Fruit fly (Drosophila melanogaster) whole organism, embryonic: Measurements from ENCODE around the gene Svil.

Experiments used
- Bgb ChIP-seq: fragments of 200-800 bp; sonication (Bioruptor generic); IDR thresholded peaks from 2 replicates; pipeline ENCODE4 v1.3.6; 2022; ENCODE audit warnings: missing biosample characterization, missing genetic modification characterization; ENCODE audit not compliant: partially characterized antibody
- CG10147 ChIP-seq: fragments of 200-800 bp; sonication (Bioruptor generic); optimal IDR thresholded peaks from 2 replicates; lab custom pipeline; 2019; ENCODE audit warnings: missing biosample characterization, mild to moderate bottlenecking, missing genetic modification characterization, moderate library complexity
- CG10321 ChIP-seq: fragments of 200-800 bp; sonication (Bioruptor generic); IDR thresholded peaks from 2 replicates; pipeline ENCODE4 v1.3.6; 2022; ENCODE audit warnings: missing biosample characterization, missing genetic modification characterization
- CG10431 ChIP-seq: fragments of 200-800 bp; sonication (Bioruptor generic); optimal IDR thresholded peaks from 3 replicates; lab custom pipeline; 2018; ENCODE audit warnings: missing biosample characterization, mild to moderate bottlenecking, missing genetic modification characterization
- CG10462 ChIP-seq: fragments of 200-800 bp; sonication (Bioruptor generic); optimal IDR thresholded peaks from 2 replicates; lab custom pipeline; 2016; ENCODE audit warnings: missing biosample characterization, missing genetic modification characterization
- CG11247 ChIP-seq: fragments of 200-800 bp; sonication (Bioruptor generic); IDR thresholded peaks from 2 replicates; pipeline ENCODE4 v1.3.6; 2022; ENCODE audit warnings: missing biosample characterization, missing genetic modification characterization
- CG12744 ChIP-seq: fragments of 200-800 bp; sonication (Bioruptor generic); optimal IDR thresholded peaks from 2 replicates; lab custom pipeline; 2016; ENCODE audit warnings: missing biosample characterization, missing genetic modification characterization
- CG12769 ChIP-seq: fragments of 200-800 bp; sonication (Bioruptor generic); optimal IDR thresholded peaks from 2 replicates; lab custom pipeline; 2019; ENCODE audit warnings: missing biosample characterization, mild to moderate bottlenecking, missing genetic modification characterization, moderate library complexity
- CG14014 ChIP-seq: fragments of 200-800 bp; sonication (Bioruptor generic); IDR thresholded peaks from 2 replicates; pipeline ENCODE4 v1.3.6; 2022; ENCODE audit warnings: missing biosample characterization, missing genetic modification characterization
- CG17186 ChIP-seq: fragments of 200-800 bp; sonication (Bioruptor generic); optimal IDR thresholded peaks from 3 replicates; lab custom pipeline; 2017; ENCODE audit warnings: missing biosample characterization, missing genetic modification reagents, missing genetic modification characterization
- CG3838 ChIP-seq: fragments of 200-800 bp; sonication (Bioruptor generic); optimal IDR thresholded peaks from 3 replicates; lab custom pipeline; 2016; ENCODE audit warnings: missing biosample characterization, missing genetic modification characterization
- CG5245 ChIP-seq: fragments of 200-800 bp; sonication (Bioruptor generic); optimal IDR thresholded peaks from 3 replicates; lab custom pipeline; 2016; ENCODE audit warnings: missing biosample characterization, missing genetic modification characterization
- CG7372 ChIP-seq: fragments of 200-800 bp; sonication (Bioruptor generic); IDR thresholded peaks from 2 replicates; pipeline ENCODE4 v1.3.6; 2022; ENCODE audit warnings: missing biosample characterization, missing genetic modification characterization
- CG7786 ChIP-seq: fragments of 200-800 bp; sonication (Bioruptor generic); optimal IDR thresholded peaks from 2 replicates; lab custom pipeline; 2016; ENCODE audit warnings: missing biosample characterization, missing genetic modification characterization
- CG9797 ChIP-seq: fragments of 200-800 bp; sonication (Bioruptor generic); optimal IDR thresholded peaks from 3 replicates; lab custom pipeline; 2018; ENCODE audit warnings: missing biosample characterization, mild to moderate bottlenecking, missing genetic modification characterization
- Dip2 ChIP-seq: fragments of 200-800 bp; sonication (Bioruptor generic); IDR thresholded peaks from 2 replicates; pipeline ENCODE4 v1.3.6; 2022; ENCODE audit warnings: missing biosample characterization, missing genetic modification characterization
- Doc2 ChIP-seq: fragments of 200-800 bp; sonication (Bioruptor generic); IDR thresholded peaks from 2 replicates; pipeline ENCODE4 v1.3.6; 2022; ENCODE audit warnings: missing biosample characterization, missing genetic modification characterization
- E2f2 ChIP-seq: fragments of 200-800 bp; sonication (Bioruptor generic); IDR thresholded peaks from 2 replicates; pipeline ENCODE4 v1.3.6; 2022; ENCODE audit warnings: missing biosample characterization, missing genetic modification characterization
- MTF-1 ChIP-seq: fragments of 200-800 bp; sonication (Bioruptor generic); optimal IDR thresholded peaks from 2 replicates; lab custom pipeline; 2018; ENCODE audit warnings: missing biosample characterization, mild to moderate bottlenecking, missing genetic modification characterization, borderline replicate concordance
- Meics ChIP-seq: fragments of 200-800 bp; sonication (Bioruptor generic); optimal IDR thresholded peaks from 2 replicates; lab custom pipeline; 2017; ENCODE audit warnings: missing biosample characterization, mild to moderate bottlenecking, missing genetic modification characterization
- NK7.1 ChIP-seq: fragments of 200-800 bp; sonication (Bioruptor generic); optimal IDR thresholded peaks from 3 replicates; lab custom pipeline; 2016; ENCODE audit warnings: missing biosample characterization, missing genetic modification characterization
- Nf-YB ChIP-seq: fragments of 200-800 bp; sonication (Bioruptor generic); optimal IDR thresholded peaks from 3 replicates; lab custom pipeline; 2019; ENCODE audit warnings: missing biosample characterization, mild to moderate bottlenecking, missing genetic modification characterization, moderate library complexity
- Six4 ChIP-seq: fragments of 200-800 bp; sonication (Bioruptor generic); optimal IDR thresholded peaks from 2 replicates; lab custom pipeline; 2016; ENCODE audit warnings: missing biosample characterization, missing genetic modification characterization
- YL-1 ChIP-seq: fragments of 200-800 bp; sonication (Bioruptor generic); optimal IDR thresholded peaks from 3 replicates; lab custom pipeline; 2017; ENCODE audit warnings: missing biosample characterization, mild to moderate bottlenecking, missing genetic modification characterization
- al ChIP-seq: fragments of 200-800 bp; sonication (Bioruptor generic); IDR thresholded peaks from 2 replicates; pipeline ENCODE4 v1.3.6; 2022; ENCODE audit warnings: missing biosample characterization, missing genetic modification characterization
- ato ChIP-seq: fragments of 200-800 bp; sonication (Bioruptor generic); IDR thresholded peaks from 2 replicates; pipeline ENCODE4 v1.3.6; 2022; ENCODE audit warnings: missing biosample characterization, missing genetic modification characterization; ENCODE audit not compliant: partially characterized antibody
- bbx ChIP-seq: fragments of 200-800 bp; sonication (Bioruptor generic); IDR thresholded peaks from 2 replicates; pipeline ENCODE4 v1.3.6; 2022; ENCODE audit warnings: missing biosample characterization, missing genetic modification characterization; ENCODE audit not compliant: partially characterized antibody
- btn ChIP-seq: fragments of 200-800 bp; sonication (Bioruptor generic); optimal IDR thresholded peaks from 2 replicates; lab custom pipeline; 2016; ENCODE audit warnings: missing biosample characterization, missing genetic modification characterization
- corto ChIP-seq: fragments of 200-800 bp; sonication (Bioruptor generic); optimal IDR thresholded peaks from 2 replicates; lab custom pipeline; 2016; ENCODE audit warnings: missing biosample characterization, mild to moderate bottlenecking, missing genetic modification characterization, moderate library complexity
- da ChIP-seq: fragments of 200-800 bp; sonication (Bioruptor generic); optimal IDR thresholded peaks from 2 replicates; lab custom pipeline; 2016; ENCODE audit warnings: missing biosample characterization, missing genetic modification characterization
- dpn ChIP-seq, 2 experiments: fragments of 200-800 bp; sonication (Bioruptor generic); optimal IDR thresholded peaks; 3 replicates each; lab custom pipeline; 2016; ENCODE audit warnings: missing biosample characterization in 2 of 2, missing genetic modification characterization in 2 of 2
- emc ChIP-seq: fragments of 200-800 bp; sonication (Bioruptor generic); optimal IDR thresholded peaks from 2 replicates; lab custom pipeline; 2016; ENCODE audit warnings: missing biosample characterization, missing genetic modification characterization
- en ChIP-seq: fragments of 200-800 bp; sonication (Bioruptor generic); optimal IDR thresholded peaks from 2 replicates; lab custom pipeline; 2016; ENCODE audit warnings: missing biosample characterization, missing genetic modification characterization
- eve ChIP-seq, 2 experiments: fragments of >200 bp; optimal IDR thresholded peaks; 2 replicates each; lab custom pipeline; 2017; ENCODE audit warnings: missing biosample characterization in 2 of 2, missing genetic modification characterization in 2 of 2
- fd102C ChIP-seq: fragments of 200-800 bp; sonication (Bioruptor generic); optimal IDR thresholded peaks from 2 replicates; lab custom pipeline; 2018; ENCODE audit warnings: missing biosample characterization, mild to moderate bottlenecking, missing genetic modification characterization, moderate library complexity
- grau ChIP-seq: fragments of 200-800 bp; optimal IDR thresholded peaks from 3 replicates; lab custom pipeline; 2019; ENCODE audit warnings: missing biosample characterization, mild to moderate bottlenecking, missing genetic modification characterization, moderate library complexity
- gsb-n ChIP-seq: fragments of 200-800 bp; sonication (Bioruptor generic); optimal IDR thresholded peaks from 3 replicates; lab custom pipeline; 2018; ENCODE audit warnings: missing biosample characterization, mild to moderate bottlenecking, missing genetic modification characterization
- jigr1 ChIP-seq: fragments of 200-800 bp; sonication (Bioruptor generic); IDR thresholded peaks from 3 replicates; pipeline ENCODE4 v1.3.6; 2022; ENCODE audit warnings: missing biosample characterization, missing genetic modification characterization
- mirr ChIP-seq: fragments of 200-800 bp; sonication (Bioruptor generic); optimal IDR thresholded peaks from 3 replicates; lab custom pipeline; 2018; ENCODE audit warnings: missing biosample characterization, mild to moderate bottlenecking, missing genetic modification characterization
- pfk ChIP-seq: fragments of 200-800 bp; sonication (Bioruptor generic); optimal IDR thresholded peaks from 2 replicates; lab custom pipeline; 2018; ENCODE audit warnings: missing biosample characterization, mild to moderate bottlenecking, missing genetic modification characterization, moderate library complexity
- pita ChIP-seq: fragments of 200-800 bp; sonication (Bioruptor generic); optimal IDR thresholded peaks from 2 replicates; lab custom pipeline; 2017; ENCODE audit warnings: missing biosample characterization, mild to moderate bottlenecking, missing genetic modification characterization
- psq ChIP-seq: fragments of 200-800 bp; sonication (Bioruptor generic); optimal IDR thresholded peaks from 2 replicates; lab custom pipeline; 2017; ENCODE audit warnings: missing biosample characterization, missing genetic modification characterization
- pum ChIP-seq: fragments of 200-800 bp; sonication (Bioruptor generic); optimal IDR thresholded peaks from 2 replicates; lab custom pipeline; 2016; ENCODE audit warnings: missing biosample characterization, missing genetic modification characterization
- sc ChIP-seq, 3 experiments: fragments of >200 bp in 2 of 3; fragments of 200-800 bp in 1 of 3; sonication (Bioruptor generic) in 1 of 3; optimal IDR thresholded peaks; 2 replicates in 2 of 3; 3 replicates in 1 of 3; lab custom pipeline; 2017; ENCODE audit warnings: mild to moderate bottlenecking in 1 of 3, missing biosample characterization in 1 of 3, missing genetic modification characterization in 1 of 3, missing genetic modification reagents in 1 of 3
- sim ChIP-seq: fragments of 200-800 bp; sonication (Bioruptor generic); IDR thresholded peaks from 2 replicates; pipeline ENCODE4 v1.3.6; 2022; ENCODE audit warnings: missing biosample characterization, missing genetic modification characterization
- slbo ChIP-seq: fragments of 200-800 bp; sonication (Bioruptor generic); IDR thresholded peaks from 2 replicates; pipeline ENCODE4 v1.3.6; 2022; ENCODE audit warnings: missing biosample characterization, missing genetic modification characterization
- ttk ChIP-seq: fragments of 200-800 bp; sonication (Bioruptor generic); IDR thresholded peaks from 2 replicates; pipeline ENCODE4 v2.1.2; 2022; ENCODE audit warnings: missing biosample characterization, missing genetic modification characterization
- zf30C ChIP-seq: fragments of 200-800 bp; sonication (Bioruptor generic); optimal IDR thresholded peaks from 3 replicates; lab custom pipeline; 2018; ENCODE audit warnings: missing biosample characterization, mild to moderate bottlenecking, missing genetic modification characterization

The Svil gene

dm6 chr3L:2531386-2532176, 154.1 kb downstream of the Svil start (continued):
- peak; percentile 8 for TF ChIP-seq pfk (GFP tag; lab: Kevin White, UChicago)
- TF ChIP-seq CG11247 (GFP tag; lab: Robert Waterston, UW) = peak; percentile 63
- no peak for TF ChIP-seq btn (GFP tag; lab: Kevin White, UChicago)
- TF ChIP-seq E2f2 = peak; percentile 56; the same call in 1 of the 2 replicates
- peak; percentile 55 for TF ChIP-seq emc (GFP tag; lab: Kevin White, UChicago)
- TF ChIP-seq bbx (GFP tag; lab: Robert Waterston, UW) = 0 out of 2 replicates have a peak, but pooled peaks have one; percentile 7
- peak; percentile 58 for TF ChIP-seq psq (GFP tag; lab: Kevin White, UChicago)
- peak; percentile 64 for TF ChIP-seq al (GFP tag; lab: Robert Waterston, UW)
- peak; percentile 72 for TF ChIP-seq Nf-YB
- peak; percentile 66; the same call in 1 of the 2 replicates for TF ChIP-seq sim
- TF ChIP-seq CG12769 (tag; lab: Kevin White, UChicago) = peak; percentile 25
- TF ChIP-seq en = peak; percentile 20
- TF ChIP-seq slbo (GFP tag; lab: Robert Waterston, UW) = peak; percentile 93
- peak; percentile 69; the same call in 2 of the 3 replicates for TF ChIP-seq jigr1 (GFP tag; lab: Robert Waterston, UW)
- TF ChIP-seq CG10147 (GFP tag; lab: Kevin White, UChicago) = peak; percentile 55
- TF ChIP-seq pum = peak; percentile 14
- TF ChIP-seq sc (optimal IDR thresholded peaks at IDR 0.05; lab: Kevin White, UChicago) = no peak
- peak; percentile 41 for TF ChIP-seq sc (GFP tag; optimal IDR thresholded peaks at IDR 0.05; lab: Kevin White, UChicago)
- TF ChIP-seq CG9797 (GFP tag; lab: Kevin White, UChicago) = no peak
- TF ChIP-seq CG12744 (GFP tag; lab: Kevin White, UChicago) = peak; percentile 49
- TF ChIP-seq eve (GFP tag; optimal IDR thresholded peaks at IDR 0.05; lab: Kevin White, UChicago) = peak in 1 of 2 experiments; percentile 86
- peak; percentile 65 for TF ChIP-seq Bgb (GFP tag; lab: Robert Waterston, UW)
- peak; percentile 91 for TF ChIP-seq pita (GFP tag; lab: Kevin White, UChicago)
- peak; percentile 37 for TF ChIP-seq CG7786
- TF ChIP-seq CG14014 (GFP tag; lab: Robert Waterston, UW) = peak; percentile 82
- peak; percentile 63 for TF ChIP-seq MTF-1
- peak; percentile 86 for TF ChIP-seq Dip2 (GFP tag; lab: Robert Waterston, UW)
- no peak for TF ChIP-seq Doc2 (GFP tag; lab: Robert Waterston, UW)
- TF ChIP-seq CG10431 (GFP tag; lab: Kevin White, UChicago) = peak; percentile 80
- peak; percentile 49 for TF ChIP-seq CG7372
- peak; percentile 61 for TF ChIP-seq grau (tag; lab: Kevin White, UChicago)
- TF ChIP-seq corto = peak; percentile 10
- TF ChIP-seq ttk = peak; percentile 77
- peak; percentile 78 for TF ChIP-seq gsb-n
- TF ChIP-seq Meics (GFP tag; lab: Kevin White, UChicago) = peak; percentile 77
- no peak for TF ChIP-seq CG17186 (GFP tag; lab: Kevin White, UChicago)
- peak; percentile 55; the same call in 1 of the 2 replicates for TF ChIP-seq CG10321 (GFP tag; lab: Robert Waterston, UW)
- peak; percentile 68 for TF ChIP-seq YL-1 (GFP tag; lab: Kevin White, UChicago)
- TF ChIP-seq CG3838 (GFP tag; lab: Kevin White, UChicago) = peak; percentile 58
- TF ChIP-seq CG5245 = peak; percentile 72
- TF ChIP-seq fd102C (GFP tag; lab: Kevin White, UChicago) = no peak
- peak; percentile 28 for TF ChIP-seq CG10462 (GFP tag; lab: Kevin White, UChicago)
- TF ChIP-seq zf30C (GFP tag; lab: Kevin White, UChicago) = peak; percentile 96
- peak; percentile 23 for TF ChIP-seq Six4 (GFP tag; lab: Kevin White, UChicago)
- no peak for TF ChIP-seq ato (GFP tag; lab: Robert Waterston, UW)
- TF ChIP-seq NK7.1 (GFP tag; lab: Kevin White, UChicago) = no peak
- TF ChIP-seq mirr (GFP tag; lab: Kevin White, UChicago) = peak; percentile 30
- peak; percentile 63 to 69 for TF ChIP-seq dpn (GFP tag; optimal IDR thresholded peaks at IDR 0.05; lab: Kevin White, UChicago)
- TF ChIP-seq da = no peak
